Fruit fly (Drosophila melanogaster) whole organism, wandering third instar larva: ENCODE results near the gene CG4218.

Experiments used
- CG32264 ChIP-seq: fragments of 200-800 bp; sonication (Bioruptor generic); optimal IDR thresholded peaks from 2 replicates; lab custom pipeline; 2016; ENCODE audit warnings: missing biosample characterization, missing genetic modification characterization
- CrebA ChIP-seq: fragments of 200-800 bp; sonication (Bioruptor generic); optimal IDR thresholded peaks from 2 replicates; lab custom pipeline; 2016; ENCODE audit warnings: missing biosample characterization, mild to moderate bottlenecking, missing genetic modification characterization, borderline replicate concordance
- Dfd ChIP-seq: fragments of >200 bp; optimal IDR thresholded peaks from 2 replicates; lab custom pipeline; 2017; ENCODE audit warnings: missing biosample characterization, missing genetic modification characterization
- Dif ChIP-seq: fragments of 200-275, 200-300 bp; sonication (Bioruptor generic); optimal IDR thresholded peaks from 2 replicates; lab custom pipeline; 2018; ENCODE audit warnings: missing biosample characterization, missing genetic modification characterization; ENCODE audit not compliant: partially characterized antibody
- GATAd ChIP-seq: sonication (Bioruptor generic); optimal IDR thresholded peaks from 2 replicates; lab custom pipeline; 2016; ENCODE audit warnings: missing biosample characterization, missing genetic modification characterization
- HLH106 ChIP-seq: fragments of 200-800 bp; optimal IDR thresholded peaks from 3 replicates; lab custom pipeline; 2019; ENCODE audit warnings: missing biosample characterization, mild to moderate bottlenecking, missing genetic modification characterization, moderate library complexity
- Hnf4 ChIP-seq: fragments of 200-800 bp; sonication (Bioruptor generic); optimal IDR thresholded peaks from 2 replicates; lab custom pipeline; 2016; ENCODE audit warnings: missing biosample characterization, mild to moderate bottlenecking, missing genetic modification characterization
- Hr78 ChIP-seq: fragments of >200 bp; optimal IDR thresholded peaks from 2 replicates; lab custom pipeline; 2017; ENCODE audit warnings: missing biosample characterization, missing genetic modification characterization
- Hr83 ChIP-seq: fragments of 200-300 bp; sonication (Bioruptor generic); optimal IDR thresholded peaks from 2 replicates; lab custom pipeline; 2016; ENCODE audit warnings: missing biosample characterization, mild to moderate bottlenecking, missing genetic modification characterization, moderate library complexity; ENCODE audit not compliant: poor library complexity, severe bottlenecking
- Jra ChIP-seq: sonication (Bioruptor generic); optimal IDR thresholded peaks from 2 replicates; lab custom pipeline; 2016; ENCODE audit warnings: missing biosample characterization, missing genetic modification characterization
- Mio ChIP-seq: sonication (Bioruptor generic); optimal IDR thresholded peaks from 2 replicates; lab custom pipeline; 2016; ENCODE audit warnings: missing biosample characterization, missing genetic modification characterization
- Myc ChIP-seq: fragments of >200 bp; optimal IDR thresholded peaks from 2 replicates; lab custom pipeline; 2017
- N ChIP-seq: fragments of >200 bp; optimal IDR thresholded peaks from 2 replicates; lab custom pipeline; 2018; ENCODE audit warnings: missing biosample characterization, missing external identifiers, missing genetic modification characterization
- OdsH ChIP-seq: fragments of 200-800 bp; sonication (Bioruptor generic); optimal IDR thresholded peaks from 2 replicates; lab custom pipeline; 2016; ENCODE audit warnings: missing biosample characterization, mild to moderate bottlenecking, missing genetic modification characterization
- Rel ChIP-seq, 2 experiments: fragments of 200-800 bp; sonication (Bioruptor generic) in 1 of 2; optimal IDR thresholded peaks; 2 replicates in 1 of 2; 3 replicates in 1 of 2; lab custom pipeline; 2016 to 2019; ENCODE audit warnings: mild to moderate bottlenecking in 2 of 2, missing biosample characterization in 2 of 2, missing genetic modification characterization in 2 of 2, moderate library complexity in 1 of 2
- Sp1 ChIP-seq: fragments of 200-800 bp; sonication (Bioruptor generic); optimal IDR thresholded peaks from 3 replicates; lab custom pipeline; 2019; ENCODE audit warnings: missing biosample characterization, mild to moderate bottlenecking, missing genetic modification characterization, moderate library complexity
- Vsx2 ChIP-seq: fragments of 200-300, 225-300 bp; sonication (Bioruptor generic); optimal IDR thresholded peaks from 2 replicates; lab custom pipeline; 2018; ENCODE audit warnings: missing biosample characterization, missing genetic modification characterization; ENCODE audit not compliant: partially characterized antibody
- brk ChIP-seq: fragments of 200-800 bp; sonication (Bioruptor generic); optimal IDR thresholded peaks from 2 replicates; lab custom pipeline; 2016; ENCODE audit warnings: missing biosample characterization, mild to moderate bottlenecking, missing genetic modification characterization
- dl ChIP-seq, 2 experiments: fragments of 175-275, 200-275 bp in 1 of 2; fragments of 200-275 bp in 1 of 2; sonication (Bioruptor generic); optimal IDR thresholded peaks; lab custom pipeline; 2018; ENCODE audit warnings: mild to moderate bottlenecking in 2 of 2, missing biosample characterization in 2 of 2, missing genetic modification characterization in 2 of 2, moderate library complexity in 2 of 2; ENCODE audit not compliant: partially characterized antibody in 2 of 2, insufficient read depth in 1 of 2
- dmrt93B ChIP-seq: fragments of 200-800 bp; sonication (Bioruptor generic); optimal IDR thresholded peaks from 2 replicates; lab custom pipeline; 2018; ENCODE audit warnings: missing biosample characterization, mild to moderate bottlenecking, missing genetic modification characterization
- dsf ChIP-seq: sonication (Bioruptor generic); optimal IDR thresholded peaks from 2 replicates; lab custom pipeline; 2016; ENCODE audit warnings: missing biosample characterization, missing genetic modification characterization, borderline replicate concordance
- foxo ChIP-seq, 2 experiments: fragments of 200-800 bp; sonication (Bioruptor generic); optimal IDR thresholded peaks; 2 replicates in 1 of 2; 3 replicates in 1 of 2; lab custom pipeline; 2016 to 2017; ENCODE audit warnings: missing biosample characterization in 2 of 2, missing genetic modification characterization in 2 of 2
- fru ChIP-seq: fragments of 200-800 bp; sonication (Bioruptor generic); optimal IDR thresholded peaks from 3 replicates; lab custom pipeline; 2016; ENCODE audit warnings: missing biosample characterization, mild to moderate bottlenecking, missing genetic modification characterization
- jim ChIP-seq: fragments of 175-275, 200-325 bp; sonication (Bioruptor generic); optimal IDR thresholded peaks from 2 replicates; lab custom pipeline; 2016; ENCODE audit warnings: missing biosample characterization, mild to moderate bottlenecking, missing genetic modification characterization
- rgr ChIP-seq: fragments of 200-800 bp; sonication (Bioruptor generic); optimal IDR thresholded peaks from 3 replicates; lab custom pipeline; 2016; ENCODE audit warnings: missing biosample characterization, mild to moderate bottlenecking, missing genetic modification characterization
- sage ChIP-seq: fragments of 200-800 bp; sonication (Bioruptor generic); optimal IDR thresholded peaks from 2 replicates; lab custom pipeline; 2016; ENCODE audit warnings: missing biosample characterization, mild to moderate bottlenecking, missing genetic modification characterization
- usp ChIP-seq: fragments of >200 bp; optimal IDR thresholded peaks from 2 replicates; lab custom pipeline; 2017; ENCODE audit warnings: missing biosample characterization, missing genetic modification characterization
- woc ChIP-seq: sonication (Bioruptor generic); optimal IDR thresholded peaks from 2 replicates; lab custom pipeline; 2016; ENCODE audit warnings: missing biosample characterization, mild to moderate bottlenecking, missing genetic modification characterization

CG4218 gene

DNA sequence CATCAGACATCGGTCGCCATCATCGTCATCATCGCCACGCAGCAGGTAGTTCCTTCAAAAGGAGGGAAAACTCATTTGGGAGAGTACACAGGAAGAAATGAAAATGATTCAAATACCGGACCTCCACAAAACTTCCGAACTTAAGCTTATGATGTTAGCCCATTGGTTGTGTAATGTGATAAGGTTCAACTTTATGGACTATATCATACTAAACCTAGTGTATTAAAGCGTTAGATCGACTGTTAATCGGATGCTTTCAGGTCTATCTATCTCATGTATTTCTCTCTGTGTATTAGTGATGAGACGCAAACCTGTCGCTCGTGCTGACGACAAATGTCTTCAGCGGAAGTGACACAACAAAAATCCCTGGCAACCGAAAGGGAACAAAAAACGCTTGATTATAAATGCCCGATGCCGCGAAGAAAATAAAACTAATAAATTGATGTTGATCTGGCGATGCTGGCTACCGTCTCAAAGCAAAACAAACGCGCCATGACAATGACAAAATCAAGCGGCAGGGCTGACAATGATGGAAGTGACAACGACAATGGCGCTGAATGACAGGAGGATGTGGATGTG, 36.0 kb downstream of the CG4218 start (continued):
- TF ChIP-seq Hr83, result no peak
- TF ChIP-seq GATAd (GFP tag; lab: Kevin White, UChicago), result no peak
- TF ChIP-seq jim (GFP tag; lab: Kevin White, UChicago), result no peak
- TF ChIP-seq dmrt93B (GFP tag; lab: Kevin White, UChicago), result peak; percentile 28
- no peak for TF ChIP-seq Vsx2 (GFP tag; lab: Kevin White, UChicago)

DNA sequence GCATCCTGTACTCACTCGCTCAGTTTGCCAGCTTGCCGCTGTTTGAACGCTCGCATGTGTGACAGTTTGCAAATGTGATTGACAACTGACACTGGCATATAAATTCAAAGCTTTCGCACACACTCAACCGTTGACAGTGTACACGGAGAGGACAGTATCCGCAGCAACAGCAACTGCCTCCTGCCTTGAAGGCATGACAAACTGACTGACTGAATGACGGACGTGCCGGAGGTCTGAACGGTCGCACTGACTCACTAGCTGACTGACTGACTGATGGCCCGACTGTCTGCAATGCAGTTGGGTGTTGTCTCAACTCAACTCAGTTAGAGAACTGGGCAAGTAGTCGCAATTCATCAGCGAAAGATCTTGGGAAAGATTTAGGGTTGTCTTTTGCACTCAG, 37.0 kb downstream of the CG4218 start:
- no peak for TF ChIP-seq Hnf4
- no peak for TF ChIP-seq HLH106 (tag; lab: Kevin White, UChicago)
- TF ChIP-seq sage, result no peak
- TF ChIP-seq Dif (GFP tag; lab: Kevin White, UChicago), result peak; percentile 21
- TF ChIP-seq Jra, result no peak
- no peak for TF ChIP-seq dmrt93B (GFP tag; lab: Kevin White, UChicago)
- TF ChIP-seq Rel (GFP tag; optimal IDR thresholded peaks at IDR 0.05; lab: Kevin White, UChicago), result no peak
- TF ChIP-seq Rel (tag; optimal IDR thresholded peaks at IDR 0.05; lab: Kevin White, UChicago), result no peak
- TF ChIP-seq jim (GFP tag; lab: Kevin White, UChicago), result no peak
- no peak for TF ChIP-seq Myc (lab: Kevin White, UChicago)
- peak; percentile 70 for TF ChIP-seq Vsx2 (GFP tag; lab: Kevin White, UChicago)

DNA sequence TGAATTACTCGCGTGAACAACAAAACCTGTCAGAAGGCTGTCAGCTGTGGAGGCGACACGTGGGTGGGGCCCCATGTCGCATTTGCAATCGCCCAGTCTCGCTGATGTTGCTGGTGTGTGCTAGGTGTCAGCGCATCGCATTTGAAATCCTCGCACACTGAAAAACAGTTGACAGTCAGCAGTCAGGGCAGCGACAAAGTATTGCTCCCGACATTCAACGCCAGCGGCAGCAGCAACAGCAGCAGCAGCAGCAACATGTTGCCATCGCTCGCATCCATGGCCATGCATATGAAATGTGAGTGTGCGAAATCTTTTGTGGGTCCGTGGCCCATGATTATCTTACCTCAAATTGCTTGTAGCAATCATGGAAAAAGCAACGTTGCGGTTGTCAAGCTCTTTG, 37.7 kb downstream of the CG4218 start:
- no peak for TF ChIP-seq Dfd
- no peak for TF ChIP-seq Myc (lab: Kevin White, UChicago)
- TF ChIP-seq Hr78 (GFP tag; lab: Kevin White, UChicago), result no peak
- TF ChIP-seq Mio (GFP tag; lab: Kevin White, UChicago), result no peak
- TF ChIP-seq jim (GFP tag; lab: Kevin White, UChicago), result no peak
- TF ChIP-seq Rel (GFP tag; optimal IDR thresholded peaks at IDR 0.05; lab: Kevin White, UChicago), result no peak
- no peak for TF ChIP-seq Rel (tag; optimal IDR thresholded peaks at IDR 0.05; lab: Kevin White, UChicago)
- no peak for TF ChIP-seq Hnf4

DNA sequence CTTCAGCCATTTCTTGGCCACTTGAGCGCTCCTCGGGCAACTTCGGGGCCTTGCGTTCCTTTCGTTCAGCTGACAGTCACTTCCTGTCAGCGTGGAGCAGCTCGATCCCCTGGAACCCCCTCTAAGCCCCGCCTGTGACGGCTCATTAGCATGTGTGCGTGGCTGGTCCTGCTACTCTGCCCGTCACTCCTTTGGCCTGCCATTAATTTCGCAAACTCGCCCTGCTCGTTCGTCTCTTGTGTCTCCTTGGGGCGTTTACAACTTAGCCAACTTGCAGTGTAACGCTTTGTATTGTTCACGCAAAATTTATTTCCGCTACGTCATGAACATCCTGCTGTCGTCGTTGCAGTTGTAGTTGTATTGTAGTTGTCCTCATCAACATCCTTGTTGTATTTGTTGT, 38.4 kb downstream of the CG4218 start:
- TF ChIP-seq jim (GFP tag; lab: Kevin White, UChicago) (no peak), Dfd (no peak), Hr83 (no peak), Sp1 (GFP tag; lab: Kevin White, UChicago) (no peak), Myc (lab: Kevin White, UChicago) (no peak), fru (GFP tag; lab: Kevin White, UChicago) (no peak), OdsH (GFP tag; lab: Kevin White, UChicago) (no peak), foxo (GFP tag; optimal IDR thresholded peaks at IDR 0.05; lab: Kevin White, UChicago) (no peak)
- TF ChIP-seq, all 38 proteins: peak for 0

DNA sequence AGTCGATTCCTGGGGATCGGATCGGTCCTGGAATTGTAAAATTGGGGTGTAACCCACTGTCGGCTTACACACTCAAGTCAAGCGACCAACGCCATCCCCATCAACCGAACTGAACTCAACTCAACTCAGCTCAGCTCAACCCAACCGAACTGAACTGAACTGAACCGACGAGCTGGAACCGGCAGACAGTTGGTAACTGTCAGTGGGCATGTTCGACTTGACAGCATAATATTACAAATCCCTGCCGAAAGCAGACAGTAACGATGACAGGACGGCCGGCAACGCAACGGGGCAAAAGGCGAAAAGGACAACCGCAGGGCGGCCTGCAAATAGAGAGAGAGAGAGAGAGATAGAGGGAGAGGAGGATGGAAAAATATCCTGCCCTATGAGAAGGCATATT, 40.2 kb downstream of the CG4218 start:
- TF ChIP-seq Jra (no peak), CrebA (GFP tag; lab: Kevin White, UChicago) (no peak), Dfd (no peak), woc (GFP tag; lab: Kevin White, UChicago) (no peak), Hr83 (no peak), CG32264 (no peak), dl (GFP tag; optimal IDR thresholded peaks at IDR 0.05; lab: Kevin White, UChicago; ENCODE audit: insufficient read depth in 1 of 2, partially characterized antibody in 2 of 2) (no peak), rgr (no peak), dsf (GFP tag; lab: Kevin White, UChicago) (no peak), Sp1 (GFP tag; lab: Kevin White, UChicago) (no peak), Mio (GFP tag; lab: Kevin White, UChicago) (no peak), N (GFP tag; lab: Kevin White, UChicago) (no peak), OdsH (GFP tag; lab: Kevin White, UChicago) (no peak)

DNA sequence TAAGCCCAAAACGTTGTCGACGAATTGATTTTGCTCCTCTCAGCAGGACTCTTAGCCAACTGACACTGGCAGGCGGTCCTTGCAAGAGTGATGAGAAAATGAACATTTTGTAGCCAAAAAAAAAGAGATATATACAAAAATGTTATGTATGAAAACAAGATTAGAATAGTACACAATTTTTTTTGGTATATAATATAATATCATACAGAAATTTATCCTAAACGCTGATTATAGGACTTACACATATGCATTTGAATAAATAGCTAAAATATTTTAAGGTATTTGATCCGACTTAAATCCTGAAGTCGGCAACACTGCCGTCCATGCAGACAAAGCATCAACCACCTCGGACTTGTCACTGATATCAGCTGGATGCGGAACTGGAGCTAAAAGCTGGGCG, 40.9 kb downstream of the CG4218 start:
- no peak for TF ChIP-seq brk
- TF ChIP-seq Dif (GFP tag; lab: Kevin White, UChicago), result no peak
- TF ChIP-seq woc (GFP tag; lab: Kevin White, UChicago), result no peak
- no peak for TF ChIP-seq foxo (GFP tag; optimal IDR thresholded peaks at IDR 0.05; lab: Kevin White, UChicago)
- TF ChIP-seq Jra, result no peak
- no peak for TF ChIP-seq usp (GFP tag; lab: Kevin White, UChicago)
- TF ChIP-seq HLH106 (tag; lab: Kevin White, UChicago), result no peak
- peak; percentile 1 for TF ChIP-seq Myc (lab: Kevin White, UChicago)
